Worm (Caenorhabditis elegans): Measurements from ENCODE around the gene ints-13.
A peak's percentile ranks its signal among the peaks of the same experiment; 100 is the strongest.

The ints-13 gene

ce11 chrIV:240257-240754, 3.1 kb upstream of the ints-13 start, which contains the start of the genes fnta-1 and cogc-8 (continued):
- TF ChIP-seq ztf-11 (tag; optimal IDR thresholded peaks at IDR 0.05) (no peak), lir-3 (tag; optimal IDR thresholded peaks at IDR 0.05; ENCODE audit: poor library complexity) (no peak), lin-39 (tag; optimal IDR thresholded peaks at IDR 0.05) (no peak), nhr-85 (tag) (peak; percentile 61), tbx-2 (tag; optimal IDR thresholded peaks at IDR 0.05) (peak; percentile 44), Y116A8C.19 (tag; optimal IDR thresholded peaks at IDR 0.05; ENCODE audit: borderline replicate concordance) (no peak), nhr-84 (tag; optimal IDR thresholded peaks at IDR 0.05) (no peak), hlh-4 (tag; optimal IDR thresholded peaks at IDR 0.05) (no peak), snu-23 (GFP tag; optimal IDR thresholded peaks at IDR 0.05) (peak; percentile 67), mep-1 (tag; optimal IDR thresholded peaks at IDR 0.05) (peak; percentile 65), sox-4 (tag; optimal IDR thresholded peaks at IDR 0.05) (no peak), mab-9 (GFP tag; IDR thresholded peaks at IDR 0.05) (no peak), lin-14 (GFP tag; optimal IDR thresholded peaks at IDR 0.05) (no peak), ces-1 (GFP tag; optimal IDR thresholded peaks at IDR 0.05) (no peak), C16A3.4 (tag; optimal IDR thresholded peaks at IDR 0.05) (peak; percentile 1), nhr-11 (tag; optimal IDR thresholded peaks at IDR 0.05) (no peak), pqm-1 (tag; optimal IDR thresholded peaks at IDR 0.05) (no peak), egl-13 (tag; optimal IDR thresholded peaks at IDR 0.05) (no peak), ama-1 (optimal IDR thresholded peaks at IDR 0.05) (no peak), unc-130 (tag; optimal IDR thresholded peaks at IDR 0.05) (no peak), isw-1 (GFP tag; IDR thresholded peaks at IDR 0.05) (peak; percentile 8; the same call in 1 of the 2 replicates), hpl-2 (GFP tag; optimal IDR thresholded peaks at IDR 0.05) (no peak), ceh-8 (GFP tag; optimal IDR thresholded peaks at IDR 0.05) (no peak), lsy-2 (tag; optimal IDR thresholded peaks at IDR 0.05) (peak; percentile 59 to 71), fos-1 (tag; optimal IDR thresholded peaks at IDR 0.05) (no peak), jun-1 (tag; optimal IDR thresholded peaks at IDR 0.05) (no peak), skn-1 (tag; optimal IDR thresholded peaks at IDR 0.05) (peak; percentile 10), fkh-4 (tag; optimal IDR thresholded peaks at IDR 0.05; ENCODE audit: borderline replicate concordance) (no peak), lin-15B (tag; optimal IDR thresholded peaks at IDR 0.05) (peak; percentile 25), snpc-4 (tag; optimal IDR thresholded peaks at IDR 0.05) (no peak), nhr-20 (tag; optimal IDR thresholded peaks at IDR 0.05) (peak; percentile 36), dpl-1 (GFP tag; optimal IDR thresholded peaks at IDR 0.05) (peak; percentile 51 to 74 (median 72)), fkh-8 (tag; optimal IDR thresholded peaks at IDR 0.05) (peak; percentile 24), lin-35 (GFP tag; optimal IDR thresholded peaks at IDR 0.05) (peak; percentile 64 to 70), sptf-1 (tag; optimal IDR thresholded peaks at IDR 0.05) (no peak)

DNA sequence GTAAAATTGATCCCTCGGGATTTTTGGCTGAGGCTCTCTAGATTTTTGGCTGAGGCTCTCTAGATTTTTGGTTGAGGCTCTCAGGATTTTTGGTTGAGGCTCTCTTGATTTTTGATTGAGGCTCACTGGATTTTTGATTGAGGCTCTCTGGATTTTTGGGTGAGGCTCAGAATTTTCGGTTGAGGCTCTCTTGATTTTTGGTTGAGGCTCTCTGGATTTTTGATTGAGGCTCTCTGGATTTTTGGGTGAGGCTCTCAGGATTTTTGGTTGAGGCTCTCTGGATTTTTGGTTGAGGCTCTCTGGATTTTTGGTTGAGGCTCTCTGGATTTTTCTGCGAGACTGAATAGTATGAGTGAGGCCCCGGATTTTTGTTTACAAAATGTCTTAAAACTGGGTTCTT, 1.1 kb downstream of the ints-13 start:
- TF ChIP-seq elt-3 (tag; optimal IDR thresholded peaks at IDR 0.05) (no peak), dsc-1 (tag; optimal IDR thresholded peaks at IDR 0.05) (no peak), fkh-4 (tag; optimal IDR thresholded peaks at IDR 0.05; ENCODE audit: borderline replicate concordance) (no peak), hlh-17 (GFP tag; optimal IDR thresholded peaks at IDR 0.05; ENCODE audit: borderline replicate concordance) (no peak), sox-4 (tag; optimal IDR thresholded peaks at IDR 0.05) (no peak)

DNA sequence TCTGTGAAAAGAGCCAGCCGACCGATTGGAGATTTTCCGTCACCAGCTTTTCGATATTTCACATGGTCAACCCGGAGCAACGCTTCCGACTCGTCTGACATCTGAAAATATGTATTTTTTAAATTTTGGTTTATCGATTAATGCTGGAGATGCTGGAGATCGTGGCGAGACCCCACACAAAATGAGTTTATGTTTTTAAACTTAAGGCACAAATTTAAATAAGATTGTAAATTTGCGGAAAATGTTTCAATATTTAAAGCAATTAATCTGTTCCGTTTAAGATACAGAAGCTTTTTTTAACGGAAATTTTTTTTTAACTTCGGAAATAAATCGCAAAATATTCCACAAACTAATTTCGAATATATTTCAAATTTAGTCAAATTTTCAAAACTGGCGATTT, 5.6 kb downstream of the ints-13 start, which contains the start of gene gtf-2H1:
TSS of gene gtf-2H1 (minus strand) at position 101 of the 400 bp plus-strand sequence.
- TF ChIP-seq ceh-8 (GFP tag; optimal IDR thresholded peaks at IDR 0.05) (no peak), nhr-90 (tag; optimal IDR thresholded peaks at IDR 0.05; ENCODE audit: poor library complexity) (no peak), tbx-2 (tag; optimal IDR thresholded peaks at IDR 0.05) (no peak), ztf-4 (tag; optimal IDR thresholded peaks at IDR 0.05) (no peak), egl-27 (tag; optimal IDR thresholded peaks at IDR 0.05) (no peak), zag-1 (tag; optimal IDR thresholded peaks at IDR 0.05) (no peak), snpc-4 (tag; optimal IDR thresholded peaks at IDR 0.05) (no peak)
